Fruit fly (Drosophila melanogaster) whole organism: ENCODE results near the gene TFAM.

ENCODE experiments used
- CG8478 ChIP-seq: fragments of >200 bp; optimal IDR thresholded peaks from 2 replicates; lab custom pipeline; 2018; ENCODE audit warnings: inconsistent platforms
- Dll ChIP-seq: fragments of >200 bp; optimal IDR thresholded peaks from 2 replicates; lab custom pipeline; 2017
- EcR ChIP-seq, 2 experiments: fragments of >200 bp; optimal IDR thresholded peaks; 2 replicates each; lab custom pipeline; 2017; ENCODE audit warnings: missing biosample characterization in 2 of 2, missing genetic modification characterization in 2 of 2, missing genetic modification reagents in 2 of 2
- pan ChIP-seq: fragments of >200 bp; optimal IDR thresholded peaks from 2 replicates; lab custom pipeline; 2017
- psq ChIP-seq: fragments of >200 bp; optimal IDR thresholded peaks from 2 replicates; lab custom pipeline; 2017
- usp ChIP-seq: fragments of >200 bp; optimal IDR thresholded peaks from 2 replicates; lab custom pipeline; 2017; ENCODE audit warnings: missing biosample characterization, missing genetic modification characterization, mixed read lengths

TFAM gene

DNA sequence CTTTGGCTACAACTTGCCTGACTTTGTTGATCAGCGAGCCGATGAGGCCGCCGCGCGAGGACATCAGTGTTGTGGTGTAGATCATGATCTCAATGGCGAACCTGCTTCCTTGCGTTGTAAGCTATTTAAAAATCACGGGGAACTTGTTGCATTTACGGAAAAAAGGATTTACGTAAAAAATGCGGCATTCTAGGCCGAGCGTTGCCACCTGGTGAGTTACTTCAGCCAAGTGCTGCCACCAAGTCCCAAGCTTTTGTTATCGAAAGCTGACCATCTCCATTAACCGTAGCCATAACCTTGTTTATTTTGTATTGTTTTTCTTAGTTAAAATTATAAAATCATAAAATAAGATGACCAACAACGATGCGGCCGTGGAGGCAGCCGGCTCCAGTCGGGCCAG lies at the start of gene TFAM, which contains the start of gene CG5412:
Gene TFAM, minus strand, starts transcription at position 222 of the 400 bp plus-strand sequence.
Gene CG5412, plus strand, starts transcription at position 265 of the 400 bp plus-strand sequence.
- TF ChIP-seq usp (no peak), EcR (GFP tag; optimal IDR thresholded peaks at IDR 0.05; lab: Kevin White, UChicago) (no peak), CG8478 (lab: Kevin White, UChicago) (no peak), pan (no peak), Dll (no peak), psq (no peak)

DNA sequence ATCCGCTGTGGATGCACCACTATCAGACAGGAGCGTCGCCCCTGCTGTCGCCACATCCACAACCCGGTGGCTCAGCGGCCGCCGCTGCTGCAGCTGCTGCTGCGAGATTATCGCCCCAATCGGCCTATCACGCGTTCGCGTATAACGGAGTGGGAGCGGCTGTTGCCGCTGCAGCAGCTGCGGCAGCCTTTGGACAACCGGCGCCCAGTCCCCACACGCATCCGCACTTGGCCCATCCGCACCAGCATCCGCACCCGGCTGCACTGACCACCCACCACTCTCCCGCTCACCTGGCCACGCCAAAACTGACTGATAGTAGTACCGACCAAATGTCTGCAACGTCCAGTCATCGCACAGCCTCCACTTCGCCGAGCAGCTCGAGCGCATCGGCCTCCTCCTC lies 49.3 kb upstream of the TFAM start:
- TF ChIP-seq Dll (no peak), EcR (GFP tag; optimal IDR thresholded peaks at IDR 0.05; lab: Kevin White, UChicago) (no peak), CG8478 (lab: Kevin White, UChicago) (no peak)

DNA sequence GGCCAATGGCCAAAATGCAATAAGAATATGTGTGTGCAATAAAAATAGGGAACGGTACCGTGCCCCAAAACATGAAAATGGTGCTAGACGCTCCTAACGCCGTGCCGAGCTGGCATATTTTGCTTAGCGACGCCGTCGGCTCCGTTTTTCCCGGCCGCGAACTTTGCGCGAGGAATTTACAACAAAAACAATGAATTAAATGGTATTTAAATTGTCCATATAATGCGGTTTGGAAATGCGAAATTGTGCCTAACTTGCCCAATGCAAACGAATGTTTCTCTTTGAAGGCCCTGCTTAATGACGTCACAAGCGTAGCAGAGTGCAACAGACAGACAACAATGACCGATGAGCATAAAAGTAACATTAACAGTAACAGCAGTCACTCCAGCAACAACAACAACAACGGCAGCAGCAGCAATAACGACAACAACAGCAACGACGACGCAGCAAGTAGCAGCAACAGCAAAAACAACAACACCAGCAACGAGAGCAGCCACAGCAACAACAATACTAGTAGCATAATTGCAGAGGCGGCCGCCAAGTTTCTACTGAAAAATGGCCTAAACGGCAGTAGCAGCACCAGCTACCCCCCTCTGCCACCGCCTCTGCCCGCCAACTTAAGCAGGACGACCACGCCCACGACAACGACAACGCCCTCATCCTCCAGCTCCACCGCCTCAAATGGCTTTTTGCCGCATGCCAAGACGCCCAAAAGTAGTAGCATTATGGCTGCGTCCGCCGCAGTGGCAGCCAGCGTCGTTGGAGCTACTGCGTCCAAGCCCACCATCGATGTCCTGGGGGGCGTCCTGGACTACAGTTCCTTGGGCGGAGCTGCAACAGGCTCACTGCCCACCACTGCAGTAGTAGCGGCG lies 45.7 kb upstream of the TFAM start:
- TF ChIP-seq pan (no peak), psq (no peak), usp (no peak), Dll (no peak), CG8478 (lab: Kevin White, UChicago) (no peak), EcR (GFP tag; optimal IDR thresholded peaks at IDR 0.05; lab: Kevin White, UChicago) (no peak)

DNA sequence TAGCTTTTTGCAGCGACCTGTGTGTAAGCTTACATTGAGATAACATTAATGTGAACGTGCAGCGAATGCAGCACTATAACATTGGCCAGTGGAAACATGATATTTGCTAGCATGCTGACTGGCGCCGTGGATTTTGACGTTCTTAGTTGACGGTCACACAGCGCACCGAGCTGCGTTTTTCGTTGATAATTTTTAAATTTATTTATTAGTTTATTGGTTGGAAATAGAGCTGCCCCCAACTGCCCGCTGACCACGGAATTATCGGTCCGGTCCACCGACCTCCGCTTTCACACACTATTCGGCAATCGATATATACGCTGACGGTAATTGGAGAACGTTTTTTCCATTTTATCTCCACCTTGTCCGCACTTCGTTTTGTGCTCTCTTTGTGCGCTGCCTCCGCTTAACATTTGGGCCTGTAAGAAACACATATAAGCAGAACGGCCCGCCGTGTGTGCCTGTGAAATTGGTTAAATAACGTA lies 45.0 kb upstream of the TFAM start, which contains the start of gene H:
Gene H, plus strand, starts transcription at position 134 of the 482 bp plus-strand sequence.
- TF ChIP-seq usp (no peak), pan (no peak), Dll (no peak), CG8478 (lab: Kevin White, UChicago) (no peak), psq (no peak), EcR (GFP tag; optimal IDR thresholded peaks at IDR 0.05; lab: Kevin White, UChicago) (no peak)

DNA sequence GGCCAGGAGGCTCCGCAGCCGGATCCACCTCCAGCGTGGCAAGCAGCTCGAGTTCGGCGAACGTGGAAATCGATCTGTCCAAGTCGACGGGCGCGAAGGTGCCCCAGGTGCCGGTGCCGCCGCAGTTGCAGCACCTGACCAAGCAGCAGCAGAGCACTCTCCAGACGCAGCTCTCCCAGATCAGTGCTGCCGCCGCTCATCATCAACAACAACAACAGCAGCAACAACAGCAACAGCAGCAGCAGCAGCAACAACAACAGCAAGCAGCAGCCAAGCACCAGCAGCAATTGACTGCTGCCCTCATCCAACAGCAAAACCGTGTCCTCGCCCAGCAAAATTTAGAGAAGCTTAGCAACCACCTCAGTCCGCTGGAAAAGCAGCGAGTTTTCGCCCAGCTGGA lies 42.1 kb upstream of the TFAM start:
- TF ChIP-seq EcR (GFP tag; optimal IDR thresholded peaks at IDR 0.05; lab: Kevin White, UChicago) = no peak
- TF ChIP-seq pan = no peak
- TF ChIP-seq CG8478 (lab: Kevin White, UChicago) = no peak
- TF ChIP-seq Dll = no peak
- no peak for TF ChIP-seq usp
- TF ChIP-seq psq = no peak

DNA sequence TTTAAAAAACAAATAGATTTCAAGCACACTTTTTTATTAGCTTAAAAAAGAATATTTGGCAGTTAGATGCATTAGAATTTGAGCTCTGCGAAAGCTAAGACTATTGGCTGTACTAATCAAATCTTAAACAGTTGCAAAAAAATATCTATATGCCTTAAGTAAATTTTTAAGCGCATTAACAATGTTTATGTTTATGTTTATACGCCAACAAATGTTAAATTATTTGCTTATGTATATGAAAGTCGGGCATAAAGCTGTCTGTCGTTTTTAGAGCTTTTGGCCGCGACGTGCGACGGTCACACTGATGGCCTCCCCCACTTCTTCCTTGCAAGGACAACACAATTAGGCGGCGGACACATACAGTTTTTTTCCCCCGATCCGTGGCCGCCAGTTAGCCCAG lies 40.8 kb upstream of the TFAM start, which contains the start of gene CG5466:
Gene CG5466, plus strand, starts transcription at position 301 of the 400 bp plus-strand sequence.
- TF ChIP-seq EcR (GFP tag; optimal IDR thresholded peaks at IDR 0.05; lab: Kevin White, UChicago) = no peak
- no peak for TF ChIP-seq CG8478 (lab: Kevin White, UChicago)
- no peak for TF ChIP-seq psq
- no peak for TF ChIP-seq usp
- no peak for TF ChIP-seq pan
- TF ChIP-seq Dll = no peak

DNA sequence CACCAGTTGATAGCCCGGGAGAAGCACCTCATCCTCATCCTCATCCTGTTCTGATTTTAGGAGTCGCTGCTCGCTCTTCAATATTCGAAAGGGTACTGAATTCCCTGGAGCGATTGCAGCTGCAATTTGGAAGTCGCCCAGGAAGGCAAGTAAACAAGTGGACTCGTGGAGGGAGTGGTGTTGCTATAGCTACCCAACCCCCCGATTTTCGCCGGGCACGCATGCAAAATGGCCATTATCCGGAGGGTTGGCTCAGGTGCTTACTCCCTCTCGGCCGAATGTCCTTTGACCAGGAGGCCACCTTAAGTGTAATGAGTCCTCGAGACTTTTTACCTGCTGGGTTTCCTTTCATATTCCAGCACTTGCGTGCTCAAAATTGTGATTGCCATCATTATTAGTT lies 40.0 kb upstream of the TFAM start, which contains the start of gene CG15923:
Gene CG15923, minus strand, starts transcription at position 101 of the 400 bp plus-strand sequence.
- TF ChIP-seq psq = no peak
- no peak for TF ChIP-seq CG8478 (lab: Kevin White, UChicago)
- TF ChIP-seq EcR (GFP tag; optimal IDR thresholded peaks at IDR 0.05; lab: Kevin White, UChicago) = no peak
- no peak for TF ChIP-seq Dll
- no peak for TF ChIP-seq pan
- no peak for TF ChIP-seq usp

DNA sequence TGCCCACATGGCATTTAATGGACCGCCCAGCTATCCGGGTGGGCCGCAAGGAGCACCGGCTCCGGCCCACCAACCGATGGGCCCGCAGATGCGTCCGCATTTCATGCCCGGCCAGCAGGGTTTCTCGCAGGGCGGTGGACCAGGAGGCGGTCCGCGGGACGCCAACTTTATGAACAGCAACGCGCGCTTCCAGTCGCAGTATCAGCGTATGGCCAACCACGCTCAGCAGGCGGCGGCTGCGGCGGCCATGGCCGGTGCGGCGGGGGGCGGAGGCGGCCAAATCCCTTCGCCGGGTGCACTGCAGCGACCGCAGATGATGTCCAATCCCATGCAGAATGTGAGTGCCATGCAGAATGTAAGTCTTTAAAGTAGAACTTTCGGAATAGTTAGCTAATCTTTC lies 31.4 kb upstream of the TFAM start:
- TF ChIP-seq CG8478 (lab: Kevin White, UChicago) = no peak
- no peak for TF ChIP-seq usp
- TF ChIP-seq Dll = no peak
- TF ChIP-seq EcR (GFP tag; optimal IDR thresholded peaks at IDR 0.05; lab: Kevin White, UChicago) = no peak
- TF ChIP-seq psq = no peak
- TF ChIP-seq pan = no peak

DNA sequence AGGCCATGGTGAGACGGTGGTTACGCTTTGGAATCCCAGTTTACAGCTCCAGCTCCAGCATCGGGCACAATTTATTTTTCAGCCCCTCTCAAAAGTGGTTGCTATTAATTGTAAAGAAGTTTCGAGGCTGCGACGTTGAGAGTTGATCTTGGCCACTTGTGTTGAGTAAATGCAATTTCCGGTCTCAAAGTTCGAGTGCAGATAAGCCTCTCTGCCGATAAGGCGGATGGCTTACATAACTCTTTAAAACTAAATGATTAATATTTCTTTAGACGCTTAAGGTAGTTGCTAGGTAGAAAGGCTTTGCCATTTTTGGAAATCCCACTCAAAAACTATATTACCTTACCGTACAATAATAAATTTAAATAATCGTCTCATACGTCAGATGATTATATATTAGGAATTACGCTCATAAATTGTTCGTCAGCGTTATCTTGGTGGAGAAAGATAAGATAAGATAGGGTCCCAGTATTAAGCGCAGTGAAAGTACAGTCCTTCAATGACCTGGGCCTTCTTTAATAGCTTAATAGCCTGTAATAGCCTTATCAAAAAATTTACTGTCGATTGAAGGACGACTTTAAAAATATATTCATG lies 28.8 kb upstream of the TFAM start:
- no peak for TF ChIP-seq psq
- no peak for TF ChIP-seq Dll
- TF ChIP-seq usp = no peak
- TF ChIP-seq EcR (GFP tag; optimal IDR thresholded peaks at IDR 0.05; lab: Kevin White, UChicago) = no peak
- no peak for TF ChIP-seq pan
- no peak for TF ChIP-seq CG8478 (lab: Kevin White, UChicago)

DNA sequence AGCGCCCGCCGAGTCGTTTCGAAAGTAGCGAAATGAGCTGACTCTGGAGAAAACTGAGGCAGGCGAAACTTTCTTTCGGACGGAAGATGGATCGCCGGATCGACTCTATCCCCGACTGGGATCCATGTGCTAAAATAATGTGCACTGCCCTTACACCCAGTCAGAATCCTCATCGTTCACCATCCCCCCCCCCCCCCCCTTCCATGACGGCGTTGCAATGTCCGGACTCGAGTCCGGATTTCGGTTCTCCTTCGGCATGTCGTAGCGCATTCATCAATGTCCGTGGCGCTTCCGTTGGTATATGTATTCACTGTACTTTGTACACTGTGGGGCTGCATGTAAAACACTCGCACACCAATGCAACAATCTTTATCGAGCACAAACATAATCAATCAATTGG lies 28.3 kb upstream of the TFAM start:
- no peak for TF ChIP-seq CG8478 (lab: Kevin White, UChicago)
- no peak for TF ChIP-seq pan
- TF ChIP-seq Dll = no peak
- no peak for TF ChIP-seq psq
- no peak for TF ChIP-seq EcR (GFP tag; optimal IDR thresholded peaks at IDR 0.05; lab: Kevin White, UChicago)
- TF ChIP-seq usp = no peak

DNA sequence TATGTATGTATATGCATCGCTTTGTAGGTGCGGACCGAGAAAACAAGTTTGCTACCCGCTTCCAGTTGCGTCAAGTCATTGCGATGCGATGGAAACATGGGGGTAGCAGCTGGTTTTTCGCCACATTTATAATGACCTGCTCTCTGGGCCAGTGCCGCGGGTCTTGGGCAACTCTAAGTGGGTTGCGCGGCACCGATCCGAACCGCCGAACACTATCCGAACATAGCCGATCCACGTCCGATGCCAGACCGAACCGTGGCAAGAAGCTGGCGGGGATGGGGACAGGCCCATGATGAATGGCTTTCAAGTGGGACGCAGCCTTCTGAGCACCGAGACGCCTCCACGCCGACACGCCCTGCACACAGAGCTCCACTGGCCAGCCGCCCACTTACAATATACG lies 27.3 kb upstream of the TFAM start:
- TF ChIP-seq Dll (no peak), pan (no peak), usp (no peak), CG8478 (lab: Kevin White, UChicago) (no peak), psq (no peak), EcR (GFP tag; optimal IDR thresholded peaks at IDR 0.05; lab: Kevin White, UChicago) (no peak)

DNA sequence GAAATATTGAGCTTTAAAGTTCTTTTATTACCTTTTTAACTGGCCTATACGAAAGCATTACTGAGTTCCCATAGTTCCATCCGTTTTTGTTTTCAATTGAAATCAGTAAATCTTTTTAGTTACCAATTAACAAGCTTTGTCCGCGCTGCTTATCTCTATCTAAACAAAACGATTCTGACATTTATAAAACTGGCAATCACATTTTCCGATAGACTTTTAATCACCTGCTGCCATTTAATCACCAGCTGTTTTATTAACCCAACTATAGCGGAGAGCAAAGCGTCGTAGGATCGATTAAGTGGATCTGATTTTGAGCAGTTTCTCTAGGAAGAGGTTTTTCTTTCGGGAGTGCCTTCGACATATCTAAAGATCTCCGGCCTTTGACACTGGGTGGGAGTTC lies 25.8 kb upstream of the TFAM start:
- no peak for TF ChIP-seq EcR (GFP tag; optimal IDR thresholded peaks at IDR 0.05; lab: Kevin White, UChicago)
- TF ChIP-seq pan = no peak
- no peak for TF ChIP-seq psq
- no peak for TF ChIP-seq Dll
- TF ChIP-seq usp = no peak
- no peak for TF ChIP-seq CG8478 (lab: Kevin White, UChicago)

DNA sequence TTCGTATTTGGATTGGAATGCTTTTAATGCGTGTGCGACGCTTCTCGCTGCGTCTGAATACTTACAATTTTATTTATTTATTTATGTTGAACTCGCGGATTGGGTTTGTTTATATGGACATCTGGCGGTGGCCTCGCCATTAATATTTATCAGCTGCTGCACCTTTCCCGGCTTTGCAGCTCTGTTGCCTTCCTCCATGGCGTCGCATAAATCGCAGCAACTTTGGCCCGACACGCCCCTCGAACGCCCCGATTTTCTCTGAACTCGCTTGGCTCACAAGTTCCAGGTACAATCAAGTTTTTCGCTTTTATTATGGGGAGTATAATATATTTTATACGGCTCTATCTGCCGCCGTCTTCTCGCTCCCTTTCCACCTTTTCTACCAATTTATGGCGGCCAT lies 23.3 kb upstream of the TFAM start:
- no peak for TF ChIP-seq psq
- no peak for TF ChIP-seq EcR (GFP tag; optimal IDR thresholded peaks at IDR 0.05; lab: Kevin White, UChicago)
- no peak for TF ChIP-seq usp
